Comparison of ENCODE assay signal across 1 fruit fly cellular context in the genomic region with DNA sequence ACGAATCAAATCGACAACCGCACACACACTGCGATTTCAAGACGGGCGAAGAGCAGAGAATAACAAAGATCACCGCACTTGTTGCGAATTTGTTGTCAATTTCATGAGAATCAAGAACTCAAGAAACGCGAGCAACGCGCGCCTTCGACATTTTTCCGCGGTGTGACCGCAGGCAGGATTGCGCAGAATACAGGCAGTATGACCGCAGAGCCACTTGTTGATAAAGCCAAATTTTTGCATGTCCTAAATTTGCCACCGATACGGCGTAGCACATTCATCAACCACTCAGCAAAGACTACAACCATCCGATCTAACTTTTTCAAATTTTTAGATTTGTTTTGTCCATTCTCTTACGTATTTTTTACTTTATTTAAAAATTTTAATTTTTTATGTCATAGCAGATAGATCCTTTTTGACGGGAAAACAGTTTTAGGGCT.
TF ChIP-seq lines count a peak whose summit lies in the region.

A gene (minus strand): TSS at position 179 of the 437 bp plus-strand sequence.

TF ChIP-seq in whole organism, embryonic, 481 proteins besides CTCF, POLR2A, EP300 and RAD21 (continued from another document):
- no peak for TF ChIP-seq eyg (GFP tag; optimal IDR thresholded peaks at IDR 0.05; lab: Kevin White, UChicago)
- no peak for TF ChIP-seq NC2β (GFP tag; optimal IDR thresholded peaks at IDR 0.05; lab: Kevin White, UChicago)
- peak; percentile 51 for TF ChIP-seq CoRest (tag; optimal IDR thresholded peaks at IDR 0.05; lab: Kevin White, UChicago)
- 0 out of 2 replicates have a peak, but pooled peaks have one; percentile 12 for TF ChIP-seq CG32767 (GFP tag; IDR thresholded peaks at IDR 0.05; lab: Robert Waterston, UW)
- TF ChIP-seq CG2129 (GFP tag; IDR thresholded peaks at IDR 0.05; lab: Robert Waterston, UW; ENCODE audit: partially characterized antibody) = no peak
- peak; percentile 18 for TF ChIP-seq BtbVII (GFP tag; optimal IDR thresholded peaks at IDR 0.05; lab: Kevin White, UChicago)
- no peak for TF ChIP-seq Optix (GFP tag; IDR thresholded peaks at IDR 0.05; lab: Robert Waterston, UW)
- TF ChIP-seq CG9437 (GFP tag; optimal IDR thresholded peaks at IDR 0.05; lab: Kevin White, UChicago) = peak; percentile 71
- peak; percentile 62 for TF ChIP-seq nmo (GFP tag; optimal IDR thresholded peaks at IDR 0.05; lab: Kevin White, UChicago)
- TF ChIP-seq CHES-1-like (GFP tag; optimal IDR thresholded peaks at IDR 0.05; lab: Kevin White, UChicago) = peak; percentile 28
- no peak for TF ChIP-seq gem (tag; optimal IDR thresholded peaks at IDR 0.05; lab: Kevin White, UChicago)
- no peak for TF ChIP-seq Nf-YA (GFP tag; IDR thresholded peaks at IDR 0.05; lab: Robert Waterston, UW)
- TF ChIP-seq Lpt (GFP tag; optimal IDR thresholded peaks at IDR 0.05; lab: Kevin White, UChicago) = no peak
- peak; percentile 36 for TF ChIP-seq Dek (tag; optimal IDR thresholded peaks at IDR 0.05; lab: Kevin White, UChicago)
- TF ChIP-seq Gsc (GFP tag; IDR thresholded peaks at IDR 0.05; lab: Robert Waterston, UW) = no peak
- no peak for TF ChIP-seq yki (optimal IDR thresholded peaks at IDR 0.05; lab: Kevin White, UChicago)
- no peak for TF ChIP-seq crp (GFP tag; optimal IDR thresholded peaks at IDR 0.05; lab: Kevin White, UChicago)
- peak; percentile 55 for TF ChIP-seq CG7271 (tag; optimal IDR thresholded peaks at IDR 0.05; lab: Kevin White, UChicago)
- TF ChIP-seq HHEX (GFP tag; optimal IDR thresholded peaks at IDR 0.05; lab: Kevin White, UChicago) = peak; percentile 1
- TF ChIP-seq MBD-R2 (GFP tag; IDR thresholded peaks at IDR 0.05; lab: Robert Waterston, UW) = peak; percentile 36; the same call in 1 of the 2 replicates
- peak; percentile 42 for TF ChIP-seq stwl (tag; optimal IDR thresholded peaks at IDR 0.05; lab: Kevin White, UChicago)
- TF ChIP-seq Dip2 (GFP tag; IDR thresholded peaks at IDR 0.05; lab: Robert Waterston, UW) = no peak
- TF ChIP-seq sens (GFP tag; lab: Kevin White, UChicago) = peak; percentile 87
- peak; percentile 45 for TF ChIP-seq Dref (GFP tag; IDR thresholded peaks at IDR 0.05; lab: Robert Waterston, UW)
- peak; percentile 67 for TF ChIP-seq phol (tag; optimal IDR thresholded peaks at IDR 0.05; lab: Kevin White, UChicago)
- no peak for TF ChIP-seq gcm2 (GFP tag; optimal IDR thresholded peaks at IDR 0.05; lab: Kevin White, UChicago)
- 0 out of 2 replicates have a peak, but pooled peaks have one; percentile 22 for TF ChIP-seq Scr (GFP tag; IDR thresholded peaks at IDR 0.05; lab: Robert Waterston, UW; ENCODE audit: partially characterized antibody)
- TF ChIP-seq Dip3 (GFP tag; optimal IDR thresholded peaks at IDR 0.05; lab: Kevin White, UChicago) = peak; percentile 30
- peak; percentile 59 for TF ChIP-seq BEAF-32 (GFP tag; optimal IDR thresholded peaks at IDR 0.05; lab: Kevin White, UChicago)
- peak; percentile 87 for TF ChIP-seq pita (GFP tag; optimal IDR thresholded peaks at IDR 0.05; lab: Kevin White, UChicago)
- TF ChIP-seq CG18619 (GFP tag; optimal IDR thresholded peaks at IDR 0.05; lab: Kevin White, UChicago) = peak; percentile 1
- peak; percentile 31 for TF ChIP-seq Fer1 (GFP tag; optimal IDR thresholded peaks at IDR 0.05; lab: Kevin White, UChicago)
- TF ChIP-seq Mad (GFP tag; optimal IDR thresholded peaks at IDR 0.05; lab: Kevin White, UChicago) = peak; percentile 9
- TF ChIP-seq dimm (GFP tag; IDR thresholded peaks at IDR 0.05; lab: Robert Waterston, UW) = no peak
- TF ChIP-seq knrl (GFP tag; IDR thresholded peaks at IDR 0.05; lab: Robert Waterston, UW; ENCODE audit: partially characterized antibody) = peak; percentile 51; the same call in 1 of the 3 replicates
- TF ChIP-seq lilli (GFP tag; optimal IDR thresholded peaks at IDR 0.05; lab: Kevin White, UChicago) = peak; percentile 24
- TF ChIP-seq slou (GFP tag; optimal IDR thresholded peaks at IDR 0.05; lab: Kevin White, UChicago) = no peak
- TF ChIP-seq CG13624 (GFP tag; optimal IDR thresholded peaks at IDR 0.05; lab: Kevin White, UChicago) = peak; percentile 44
- TF ChIP-seq CG2116 (GFP tag; optimal IDR thresholded peaks at IDR 0.05; lab: Kevin White, UChicago) = peak; percentile 47
- TF ChIP-seq CG13123 (GFP tag; optimal IDR thresholded peaks at IDR 0.05; lab: Kevin White, UChicago) = no peak
- TF ChIP-seq CG34422 (GFP tag; IDR thresholded peaks at IDR 0.05; lab: Robert Waterston, UW) = peak; percentile 50; the same call in 1 of the 3 replicates
- peak; percentile 45 for TF ChIP-seq HmgD (GFP tag; optimal IDR thresholded peaks at IDR 0.05; lab: Kevin White, UChicago)
- peak; percentile 59 for TF ChIP-seq CG1603 (tag; optimal IDR thresholded peaks at IDR 0.05; lab: Kevin White, UChicago)
- TF ChIP-seq gcm (GFP tag; optimal IDR thresholded peaks at IDR 0.05; lab: Kevin White, UChicago) = peak; percentile 12
- no peak for TF ChIP-seq MTF-1 (GFP tag; optimal IDR thresholded peaks at IDR 0.05; lab: Kevin White, UChicago; ENCODE audit: borderline replicate concordance)
- TF ChIP-seq sisA (GFP tag; IDR thresholded peaks at IDR 0.05; lab: Robert Waterston, UW) = no peak
- peak; percentile 59 for TF ChIP-seq CG14710 (tag; optimal IDR thresholded peaks at IDR 0.05; lab: Kevin White, UChicago)
- no peak for TF ChIP-seq trh (GFP tag; optimal IDR thresholded peaks at IDR 0.05; lab: Kevin White, UChicago)
- no peak for TF ChIP-seq CG14965 (GFP tag; optimal IDR thresholded peaks at IDR 0.05; lab: Kevin White, UChicago; ENCODE audit: borderline replicate concordance)
- TF ChIP-seq otp (GFP tag; IDR thresholded peaks at IDR 0.05; lab: Robert Waterston, UW) = no peak
- TF ChIP-seq CG14860 (GFP tag; IDR thresholded peaks at IDR 0.05; lab: Robert Waterston, UW; ENCODE audit: partially characterized antibody) = peak; percentile 21; the same call in 1 of the 3 replicates
- TF ChIP-seq Hey (tag; optimal IDR thresholded peaks at IDR 0.05; lab: Kevin White, UChicago) = no peak
- TF ChIP-seq aop (GFP tag; IDR thresholded peaks at IDR 0.05; lab: Robert Waterston, UW) = no peak
- peak; percentile 94 for TF ChIP-seq CG33213 (GFP tag; optimal IDR thresholded peaks at IDR 0.05; lab: Kevin White, UChicago)
- TF ChIP-seq odd (GFP tag; optimal IDR thresholded peaks at IDR 0.05; lab: Kevin White, UChicago) = no peak
- peak; percentile 46; the same call in 1 of the 3 replicates for TF ChIP-seq Opbp (GFP tag; IDR thresholded peaks at IDR 0.05; lab: Robert Waterston, UW; ENCODE audit: partially characterized antibody)
- peak; percentile 15 for TF ChIP-seq Sin3A (optimal IDR thresholded peaks at IDR 0.05; lab: Kevin White, UChicago)
- peak; percentile 56 for TF ChIP-seq hkb (optimal IDR thresholded peaks at IDR 0.05; lab: Kevin White, UChicago)
- 0 out of 2 replicates have a peak, but pooled peaks have one; percentile 12 for TF ChIP-seq hkb (GFP tag; IDR thresholded peaks at IDR 0.05; lab: Robert Waterston, UW)
- TF ChIP-seq Ets65A (GFP tag; lab: Kevin White, UChicago) = peak; percentile 91
- TF ChIP-seq CG34376 (GFP tag; optimal IDR thresholded peaks at IDR 0.05; lab: Kevin White, UChicago) = peak; percentile 28
- peak; percentile 88 for TF ChIP-seq Hmr (GFP tag; optimal IDR thresholded peaks at IDR 0.05; lab: Kevin White, UChicago)
- TF ChIP-seq chm (GFP tag; IDR thresholded peaks at IDR 0.05; lab: Robert Waterston, UW) = peak; percentile 83
- no peak for TF ChIP-seq cad (GFP tag; optimal IDR thresholded peaks at IDR 0.05; lab: Kevin White, UChicago)
- peak; percentile 24; the same call in 1 of the 2 replicates for TF ChIP-seq ato (GFP tag; IDR thresholded peaks at IDR 0.05; lab: Robert Waterston, UW; ENCODE audit: partially characterized antibody)
- no peak for TF ChIP-seq tap (tag; optimal IDR thresholded peaks at IDR 0.05; lab: Kevin White, UChicago)
- TF ChIP-seq CG12659 (GFP tag; optimal IDR thresholded peaks at IDR 0.05; lab: Kevin White, UChicago) = peak; percentile 54
- TF ChIP-seq CG10267 (tag; optimal IDR thresholded peaks at IDR 0.05; lab: Kevin White, UChicago) = peak; percentile 45
- TF ChIP-seq rib (GFP tag; IDR thresholded peaks at IDR 0.05; lab: Robert Waterston, UW) = peak; percentile 82
- peak in 1 of 3 experiments; percentile 76 for TF ChIP-seq Stat92E (GFP tag; optimal IDR thresholded peaks at IDR 0.05; lab: Kevin White, UChicago)
- peak; percentile 79 for TF ChIP-seq CG15479 (GFP tag; optimal IDR thresholded peaks at IDR 0.05; lab: Kevin White, UChicago)
- peak; percentile 28 for TF ChIP-seq CG17385 (GFP tag; optimal IDR thresholded peaks at IDR 0.05; lab: Kevin White, UChicago)
- peak; percentile 7 for TF ChIP-seq CG3163 (GFP tag; optimal IDR thresholded peaks at IDR 0.05; lab: Kevin White, UChicago)
- peak; percentile 2 for TF ChIP-seq CG15696 (tag; optimal IDR thresholded peaks at IDR 0.05; lab: Kevin White, UChicago)
- TF ChIP-seq Dbx (GFP tag; IDR thresholded peaks at IDR 0.05; lab: Robert Waterston, UW) = 0 out of 3 replicates have a peak, but pooled peaks have one; percentile 37
- TF ChIP-seq CG8765 (GFP tag; IDR thresholded peaks at IDR 0.05; lab: Robert Waterston, UW) = no peak
- TF ChIP-seq CG13296 (GFP tag; optimal IDR thresholded peaks at IDR 0.05; lab: Kevin White, UChicago) = peak; percentile 48
- no peak for TF ChIP-seq Atf-2 (GFP tag; optimal IDR thresholded peaks at IDR 0.05; lab: Kevin White, UChicago)
- peak; percentile 65 for TF ChIP-seq MESR4 (GFP tag; optimal IDR thresholded peaks at IDR 0.05; lab: Kevin White, UChicago)
- TF ChIP-seq PHDP (tag; optimal IDR thresholded peaks at IDR 0.05; lab: Kevin White, UChicago) = peak; percentile 21
- TF ChIP-seq Hr3 (GFP tag; optimal IDR thresholded peaks at IDR 0.05; lab: Kevin White, UChicago) = no peak
- peak; percentile 23; the same call in 1 of the 2 replicates for TF ChIP-seq onecut (GFP tag; IDR thresholded peaks at IDR 0.05; lab: Robert Waterston, UW)
- TF ChIP-seq NC2α (GFP tag; optimal IDR thresholded peaks at IDR 0.05; lab: Kevin White, UChicago) = no peak
- TF ChIP-seq NFAT (GFP tag; IDR thresholded peaks at IDR 0.05; lab: Robert Waterston, UW) = no peak
- TF ChIP-seq CG2199 (GFP tag; IDR thresholded peaks at IDR 0.05; lab: Robert Waterston, UW) = no peak
- TF ChIP-seq CG12769 (tag; optimal IDR thresholded peaks at IDR 0.05; lab: Kevin White, UChicago) = peak; percentile 17
- peak; percentile 11; the same call in 1 of the 2 replicates for TF ChIP-seq stc (GFP tag; IDR thresholded peaks at IDR 0.05; lab: Robert Waterston, UW)
- peak; percentile 81 for TF ChIP-seq Dp (GFP tag; optimal IDR thresholded peaks at IDR 0.05; lab: Kevin White, UChicago)
- TF ChIP-seq gfzf (GFP tag; optimal IDR thresholded peaks at IDR 0.05; lab: Kevin White, UChicago) = peak; percentile 100
- peak; percentile 74; the same call in 2 of the 3 replicates for TF ChIP-seq ci (GFP tag; IDR thresholded peaks at IDR 0.05; lab: Robert Waterston, UW)
- TF ChIP-seq HmgZ (tag; optimal IDR thresholded peaks at IDR 0.05; lab: Kevin White, UChicago) = peak; percentile 56
- peak; percentile 21 for TF ChIP-seq Max (GFP tag; optimal IDR thresholded peaks at IDR 0.05; lab: Kevin White, UChicago)
- peak; percentile 24 for TF ChIP-seq lbe (GFP tag; optimal IDR thresholded peaks at IDR 0.05; lab: Kevin White, UChicago)
- peak; percentile 27; the same call in 1 of the 2 replicates for TF ChIP-seq Rfx (GFP tag; IDR thresholded peaks at IDR 0.05; lab: Robert Waterston, UW)
- peak; percentile 38; the same call in 1 of the 3 replicates for TF ChIP-seq gce (GFP tag; IDR thresholded peaks at IDR 0.05; lab: Robert Waterston, UW)
- TF ChIP-seq CG31388 (GFP tag; optimal IDR thresholded peaks at IDR 0.05; lab: Kevin White, UChicago) = no peak
- TF ChIP-seq ewg (GFP tag; optimal IDR thresholded peaks at IDR 0.05; lab: Kevin White, UChicago) = peak; percentile 80
- peak; percentile 87 for TF ChIP-seq HLHmδ (GFP tag; optimal IDR thresholded peaks at IDR 0.05; lab: Kevin White, UChicago)
- TF ChIP-seq CG2712 (tag; optimal IDR thresholded peaks at IDR 0.05; lab: Kevin White, UChicago) = peak; percentile 43
- TF ChIP-seq Sry-δ (GFP tag; optimal IDR thresholded peaks at IDR 0.05; lab: Kevin White, UChicago) = peak; percentile 52
- TF ChIP-seq shn (GFP tag; optimal IDR thresholded peaks at IDR 0.05; lab: Kevin White, UChicago) = no peak
- TF ChIP-seq maf-S (GFP tag; optimal IDR thresholded peaks at IDR 0.05; lab: Kevin White, UChicago) = no peak
- TF ChIP-seq salm (tag; optimal IDR thresholded peaks at IDR 0.05; lab: Kevin White, UChicago) = peak; percentile 39
- TF ChIP-seq CG13894 (tag; optimal IDR thresholded peaks at IDR 0.05; lab: Kevin White, UChicago) = peak; percentile 42
- TF ChIP-seq CG17328 (GFP tag; IDR thresholded peaks at IDR 0.05; lab: Robert Waterston, UW) = 0 out of 2 replicates have a peak, but pooled peaks have one; percentile 26
- peak; percentile 10 for TF ChIP-seq sug (tag; optimal IDR thresholded peaks at IDR 0.05; lab: Kevin White, UChicago)
- TF ChIP-seq insv (GFP tag; optimal IDR thresholded peaks at IDR 0.05; lab: Kevin White, UChicago) = peak in 1 of 2 experiments; percentile 8
TF ChIP-seq in whole organism, embryonic: peak in this region for 127.
